Fruit fly (Drosophila melanogaster) whole organism, embryonic: ENCODE results near the gene CG10470.
A peak's percentile ranks its signal among the peaks of the same experiment; 100 is the strongest.

Experiments used
- Aef1 ChIP-seq: fragments of 200-800 bp; sonication (Bioruptor generic); IDR thresholded peaks from 3 replicates; pipeline ENCODE4 v1.3.6; 2022; ENCODE audit warnings: missing biosample characterization, missing genetic modification characterization
- BtbVII ChIP-seq: fragments of 200-800 bp; sonication (Bioruptor generic); optimal IDR thresholded peaks from 3 replicates; lab custom pipeline; 2017; ENCODE audit warnings: missing biosample characterization, mild to moderate bottlenecking, missing genetic modification characterization
- CG1024 ChIP-seq: fragments of 200-800 bp; sonication (Bioruptor generic); IDR thresholded peaks from 2 replicates; pipeline ENCODE4 v1.3.6; 2022; ENCODE audit warnings: missing biosample characterization, missing genetic modification characterization
- CG10267 ChIP-seq: fragments of 200-800 bp; sonication (Bioruptor generic); optimal IDR thresholded peaks from 2 replicates; lab custom pipeline; 2018; ENCODE audit warnings: missing biosample characterization, mild to moderate bottlenecking, missing genetic modification characterization, moderate library complexity
- CG10565 ChIP-seq: fragments of 200-800 bp; sonication (Bioruptor generic); optimal IDR thresholded peaks from 3 replicates; lab custom pipeline; 2016; ENCODE audit warnings: missing biosample characterization, mild to moderate bottlenecking, missing genetic modification characterization
- CG11093 ChIP-seq: fragments of 200-800 bp; sonication (Bioruptor generic); IDR thresholded peaks from 3 replicates; pipeline ENCODE4 v1.3.6; 2022; ENCODE audit warnings: missing biosample characterization, missing genetic modification characterization
- CG11723 ChIP-seq: fragments of 200-800 bp; sonication (Bioruptor generic); optimal IDR thresholded peaks from 2 replicates; lab custom pipeline; 2017; ENCODE audit warnings: missing biosample characterization, mild to moderate bottlenecking, missing genetic modification characterization
- CG1233 ChIP-seq: fragments of 200-800 bp; sonication (Bioruptor generic); optimal IDR thresholded peaks from 4 replicates; lab custom pipeline; 2018; ENCODE audit warnings: missing biosample characterization, mild to moderate bottlenecking, missing genetic modification characterization
- CG14965 ChIP-seq: fragments of 200-800 bp; sonication (Bioruptor generic); optimal IDR thresholded peaks from 2 replicates; lab custom pipeline; 2016; ENCODE audit warnings: missing biosample characterization, missing genetic modification characterization, borderline replicate concordance
- CG1602 ChIP-seq: fragments of 200-800 bp; sonication (Bioruptor generic); optimal IDR thresholded peaks from 3 replicates; lab custom pipeline; 2016; ENCODE audit warnings: missing biosample characterization, missing genetic modification characterization
- CG17568 ChIP-seq: fragments of 200-800 bp; sonication (Bioruptor generic); optimal IDR thresholded peaks from 2 replicates; lab custom pipeline; 2018; ENCODE audit warnings: missing biosample characterization, mild to moderate bottlenecking, missing genetic modification characterization, moderate library complexity
- CG18764 ChIP-seq: fragments of 200-800 bp; sonication (Bioruptor generic); optimal IDR thresholded peaks from 3 replicates; lab custom pipeline; 2016; ENCODE audit warnings: missing biosample characterization, missing genetic modification characterization
- CG32772 ChIP-seq: fragments of 200-800 bp; sonication (Bioruptor generic); IDR thresholded peaks from 2 replicates; pipeline ENCODE4 v1.3.6; 2022; ENCODE audit warnings: missing biosample characterization, missing genetic modification characterization
- CG3838 ChIP-seq: fragments of 200-800 bp; sonication (Bioruptor generic); optimal IDR thresholded peaks from 3 replicates; lab custom pipeline; 2016; ENCODE audit warnings: missing biosample characterization, missing genetic modification characterization
- CG43689 ChIP-seq: fragments of 200-800 bp; sonication (Bioruptor generic); IDR thresholded peaks from 2 replicates; pipeline ENCODE4 v1.3.6; 2022; ENCODE audit warnings: missing biosample characterization, missing genetic modification characterization
- CG5180 ChIP-seq: fragments of 200-800 bp; sonication (Bioruptor generic); optimal IDR thresholded peaks from 3 replicates; lab custom pipeline; 2017; ENCODE audit warnings: missing biosample characterization, missing genetic modification characterization, mild to moderate bottlenecking, moderate library complexity, missing genetic modification reagents
- CG5245 ChIP-seq: fragments of 200-800 bp; sonication (Bioruptor generic); optimal IDR thresholded peaks from 3 replicates; lab custom pipeline; 2016; ENCODE audit warnings: missing biosample characterization, missing genetic modification characterization
- CG9437 ChIP-seq: fragments of 200-800 bp; sonication (Bioruptor generic); optimal IDR thresholded peaks from 2 replicates; lab custom pipeline; 2018; ENCODE audit warnings: missing biosample characterization, mild to moderate bottlenecking, missing genetic modification characterization
- ERR ChIP-seq: fragments of 200-800 bp; sonication (Bioruptor generic); optimal IDR thresholded peaks from 2 replicates; lab custom pipeline; 2016; ENCODE audit warnings: missing biosample characterization, missing genetic modification characterization
- Fer2 ChIP-seq: fragments of 200-800 bp; sonication (Bioruptor generic); optimal IDR thresholded peaks from 2 replicates; lab custom pipeline; 2018; ENCODE audit warnings: missing biosample characterization, mild to moderate bottlenecking, missing genetic modification characterization, moderate library complexity
- GATAe ChIP-seq: fragments of 200-800 bp; sonication (Bioruptor generic); conservative IDR thresholded peaks from 2 replicates; pipeline ENCODE4 v1.3.6; 2022; ENCODE audit warnings: missing biosample characterization, missing genetic modification characterization
- H15 ChIP-seq: fragments of 200-800 bp; sonication (Bioruptor generic); IDR thresholded peaks from 3 replicates; pipeline ENCODE4 v1.3.6; 2022; ENCODE audit warnings: missing biosample characterization, missing genetic modification characterization
- Hmx ChIP-seq: fragments of 200-800 bp; sonication (Bioruptor generic); optimal IDR thresholded peaks from 2 replicates; lab custom pipeline; 2016; ENCODE audit warnings: missing biosample characterization, missing genetic modification characterization
- Hr39 ChIP-seq: fragments of >200 bp; optimal IDR thresholded peaks from 2 replicates; lab custom pipeline; 2017
- aop ChIP-seq: fragments of 200-800 bp; sonication (Bioruptor generic); IDR thresholded peaks from 2 replicates; pipeline ENCODE4 v1.3.6; 2022; ENCODE audit warnings: missing biosample characterization, missing genetic modification characterization
- ato ChIP-seq: fragments of 200-800 bp; sonication (Bioruptor generic); IDR thresholded peaks from 2 replicates; pipeline ENCODE4 v1.3.6; 2022; ENCODE audit warnings: missing biosample characterization, missing genetic modification characterization; ENCODE audit not compliant: partially characterized antibody
- br ChIP-seq: fragments of >200 bp; optimal IDR thresholded peaks from 2 replicates; lab custom pipeline; 2017
- btn ChIP-seq: fragments of 200-800 bp; sonication (Bioruptor generic); optimal IDR thresholded peaks from 2 replicates; lab custom pipeline; 2016; ENCODE audit warnings: missing biosample characterization, missing genetic modification characterization
- cad ChIP-seq: fragments of >200 bp; optimal IDR thresholded peaks from 2 replicates; lab custom pipeline; 2017; ENCODE audit warnings: missing biosample characterization, missing genetic modification characterization
- chinmo ChIP-seq: fragments of 200-800 bp; sonication (Bioruptor generic); IDR thresholded peaks from 4 replicates; pipeline ENCODE4 v1.3.6; 2022; ENCODE audit warnings: missing biosample characterization, missing genetic modification characterization; ENCODE audit not compliant: partially characterized antibody
- croc ChIP-seq: fragments of 200-800 bp; sonication (Bioruptor generic); conservative IDR thresholded peaks from 3 replicates; pipeline ENCODE4 v1.3.6; 2022; ENCODE audit warnings: missing biosample characterization, missing genetic modification characterization
- cwo ChIP-seq: fragments of 200-800 bp; sonication (Bioruptor generic); optimal IDR thresholded peaks from 3 replicates; lab custom pipeline; 2017; ENCODE audit warnings: missing biosample characterization, missing genetic modification characterization, mild to moderate bottlenecking, moderate library complexity, missing genetic modification reagents
- dmrt11E ChIP-seq: fragments of 200-800 bp; sonication (Bioruptor generic); optimal IDR thresholded peaks from 3 replicates; lab custom pipeline; 2018; ENCODE audit warnings: missing biosample characterization, mild to moderate bottlenecking, missing genetic modification characterization, moderate library complexity
- h ChIP-seq: fragments of >200 bp; optimal IDR thresholded peaks from 2 replicates; lab custom pipeline; 2017
- hkb ChIP-seq, 2 experiments: fragments of 200-800 bp in 1 of 2; fragments of >200 bp in 1 of 2; sonication (Bioruptor generic) in 1 of 2; IDR thresholded peaks in 1 of 2; optimal IDR thresholded peaks in 1 of 2; 2 replicates each; pipeline versions ENCODE4 v1.3.6 to Lab custom; 2017 to 2022; ENCODE audit warnings: missing biosample characterization in 1 of 2, missing genetic modification characterization in 1 of 2
- inv ChIP-seq: fragments of 200-800 bp; sonication (Bioruptor generic); IDR thresholded peaks from 2 replicates; pipeline ENCODE4 v1.3.6; 2022; ENCODE audit warnings: missing biosample characterization, missing genetic modification characterization; ENCODE audit not compliant: partially characterized antibody
- jing ChIP-seq: fragments of 200-800 bp; sonication (Bioruptor generic); optimal IDR thresholded peaks from 2 replicates; lab custom pipeline; 2018; ENCODE audit warnings: missing biosample characterization, mild to moderate bottlenecking, missing genetic modification characterization
- klu ChIP-seq: fragments of 200-800 bp; sonication (Bioruptor generic); IDR thresholded peaks from 2 replicates; pipeline ENCODE4 v1.3.6; 2022; ENCODE audit warnings: missing biosample characterization, missing genetic modification characterization
- kni ChIP-seq: fragments of 200-800 bp; sonication (Bioruptor generic); optimal IDR thresholded peaks from 3 replicates; lab custom pipeline; 2017; ENCODE audit warnings: mild to moderate bottlenecking, missing biosample characterization, missing genetic modification reagents, missing genetic modification characterization
- lola ChIP-seq, 3 experiments: fragments of >200 bp in 2 of 3; fragments of 200-800 bp in 1 of 3; sonication (Bioruptor generic) in 1 of 3; optimal IDR thresholded peaks; 2 replicates each; lab custom pipeline; 2017 to 2019; ENCODE audit warnings: missing biosample characterization in 3 of 3, missing genetic modification characterization in 3 of 3, mild to moderate bottlenecking in 1 of 3, moderate library complexity in 1 of 3
- lov ChIP-seq, 2 experiments: fragments of 200-800 bp in 1 of 2; fragments of >200 bp in 1 of 2; sonication (Bioruptor generic) in 1 of 2; IDR thresholded peaks in 1 of 2; optimal IDR thresholded peaks in 1 of 2; 2 replicates in 1 of 2; 3 replicates in 1 of 2; pipeline versions ENCODE4 v1.3.6 to Lab custom; 2017 to 2022; ENCODE audit warnings: missing biosample characterization in 1 of 2, missing genetic modification characterization in 1 of 2
- maf-S ChIP-seq: fragments of 200-800 bp; sonication (Bioruptor generic); optimal IDR thresholded peaks from 2 replicates; lab custom pipeline; 2016; ENCODE audit warnings: missing biosample characterization, missing genetic modification characterization
- org-1 ChIP-seq: fragments of 200-800 bp; sonication (Bioruptor generic); optimal IDR thresholded peaks from 2 replicates; lab custom pipeline; 2017; ENCODE audit warnings: missing biosample characterization, missing genetic modification characterization
- pan ChIP-seq, 4 experiments: fragments of >200 bp in 3 of 4; fragments of 200-800 bp in 1 of 4; sonication (Bioruptor generic) in 1 of 4; optimal IDR thresholded peaks in 3 of 4; IDR thresholded peaks in 1 of 4; 2 replicates each; pipeline versions ENCODE4 v1.3.6 to Lab custom; 2017 to 2022; ENCODE audit warnings: missing biosample characterization in 2 of 4, missing genetic modification characterization in 2 of 4, mixed read lengths in 1 of 4
- pho ChIP-seq: fragments of 200-800 bp; sonication (Bioruptor generic); optimal IDR thresholded peaks from 2 replicates; lab custom pipeline; 2016; ENCODE audit warnings: missing biosample characterization, missing genetic modification characterization
- schlank ChIP-seq: fragments of 200-800 bp; sonication (Bioruptor generic); optimal IDR thresholded peaks from 2 replicates; lab custom pipeline; 2018; ENCODE audit warnings: missing biosample characterization, mild to moderate bottlenecking, missing genetic modification characterization
- sim ChIP-seq: fragments of 200-800 bp; sonication (Bioruptor generic); IDR thresholded peaks from 2 replicates; pipeline ENCODE4 v1.3.6; 2022; ENCODE audit warnings: missing biosample characterization, missing genetic modification characterization
- stwl ChIP-seq: fragments of 200-800 bp; sonication (Bioruptor generic); optimal IDR thresholded peaks from 3 replicates; lab custom pipeline; 2018; ENCODE audit warnings: missing biosample characterization, mild to moderate bottlenecking, missing genetic modification characterization, moderate library complexity
- vnd ChIP-seq: fragments of 200-800 bp; sonication (Bioruptor generic); IDR thresholded peaks from 3 replicates; pipeline ENCODE4 v1.3.6; 2022; ENCODE audit warnings: missing biosample characterization, missing genetic modification characterization; ENCODE audit not compliant: partially characterized antibody

The CG10470 gene

dm6 chr2L:19045111-19045560, 3.7 kb upstream of the CG10470 start, which contains the start of the genes Ttc19 and Acn (continued):
- peak; percentile 56 for TF ChIP-seq btn (GFP tag; lab: Kevin White, UChicago)
- TF ChIP-seq kni (GFP tag; lab: Kevin White, UChicago) = no peak
- no peak for TF ChIP-seq jing (GFP tag; lab: Kevin White, UChicago)
- TF ChIP-seq CG10565 (GFP tag; lab: Kevin White, UChicago) = peak; percentile 9
- TF ChIP-seq GATAe (GFP tag; lab: Robert Waterston, UW) = peak; percentile 42; the same call in 1 of the 2 replicates
- TF ChIP-seq hkb (optimal IDR thresholded peaks at IDR 0.05; lab: Kevin White, UChicago) = no peak
- TF ChIP-seq hkb (GFP tag; IDR thresholded peaks at IDR 0.05; lab: Robert Waterston, UW) = peak; percentile 84
- peak; percentile 76 for TF ChIP-seq CG1233 (GFP tag; lab: Kevin White, UChicago)
- no peak for TF ChIP-seq lov (optimal IDR thresholded peaks at IDR 0.05; lab: Kevin White, UChicago)
- TF ChIP-seq lov (GFP tag; IDR thresholded peaks at IDR 0.05; lab: Robert Waterston, UW) = peak; percentile 71; the same call in 2 of the 3 replicates
- TF ChIP-seq Hmx (GFP tag; lab: Kevin White, UChicago) = peak; percentile 72
- TF ChIP-seq schlank (tag; lab: Kevin White, UChicago) = peak; percentile 62
- peak; percentile 6 for TF ChIP-seq BtbVII (GFP tag; lab: Kevin White, UChicago)
- peak; percentile 73 for TF ChIP-seq ERR (GFP tag; lab: Kevin White, UChicago)
- peak; percentile 68 for TF ChIP-seq CG11093 (GFP tag; lab: Robert Waterston, UW)
- TF ChIP-seq Fer2 (tag; lab: Kevin White, UChicago) = peak; percentile 71
- TF ChIP-seq Hr39 (lab: Kevin White, UChicago) = no peak
- peak; percentile 72 for TF ChIP-seq klu
- 0 out of 2 replicates have a peak, but pooled peaks have one; percentile 20 for TF ChIP-seq aop (GFP tag; lab: Robert Waterston, UW)
- peak; percentile 61 for TF ChIP-seq CG5245 (GFP tag; lab: Kevin White, UChicago)
- no peak for TF ChIP-seq sim (GFP tag; lab: Robert Waterston, UW)
- TF ChIP-seq CG1602 (GFP tag; lab: Kevin White, UChicago) = peak; percentile 83
- TF ChIP-seq CG14965 = peak; percentile 18
- no peak for TF ChIP-seq pan (optimal IDR thresholded peaks at IDR 0.05; lab: Kevin White, UChicago)
- TF ChIP-seq pan (GFP tag; optimal IDR thresholded peaks at IDR 0.05 in 1 of 2, IDR thresholded peaks at IDR 0.05 in 1 of 2) = peak in 1 of 2 experiments; percentile 87
- peak; percentile 85 for TF ChIP-seq Aef1 (GFP tag; lab: Robert Waterston, UW)
- TF ChIP-seq stwl (tag; lab: Kevin White, UChicago) = peak; percentile 82
- TF ChIP-seq inv (GFP tag; lab: Robert Waterston, UW) = peak; percentile 93
- TF ChIP-seq dmrt11E (tag; lab: Kevin White, UChicago) = peak; percentile 74
- TF ChIP-seq maf-S (GFP tag; lab: Kevin White, UChicago) = peak; percentile 89
- TF ChIP-seq vnd = peak; percentile 96
- peak; percentile 91 for TF ChIP-seq pho (GFP tag; lab: Kevin White, UChicago)
- TF ChIP-seq CG3838 = peak; percentile 59
- TF ChIP-seq lola (GFP tag; optimal IDR thresholded peaks at IDR 0.05; lab: Kevin White, UChicago) = peak in 1 of 3 experiments; percentile 80
- no peak for TF ChIP-seq CG5180 (GFP tag; lab: Kevin White, UChicago)
- TF ChIP-seq chinmo (GFP tag; lab: Robert Waterston, UW) = peak; percentile 86
- no peak for TF ChIP-seq cad (GFP tag; lab: Kevin White, UChicago)
- TF ChIP-seq H15 (GFP tag; lab: Robert Waterston, UW) = peak; percentile 84
- TF ChIP-seq CG43689 (GFP tag; lab: Robert Waterston, UW) = 0 out of 2 replicates have a peak, but pooled peaks have one; percentile 9
- peak; percentile 56 for TF ChIP-seq CG1024 (GFP tag; lab: Robert Waterston, UW)
- TF ChIP-seq br (lab: Kevin White, UChicago) = no peak
- TF ChIP-seq CG18764 (GFP tag; lab: Kevin White, UChicago) = peak; percentile 63
- TF ChIP-seq CG10267 (tag; lab: Kevin White, UChicago) = peak; percentile 94
- TF ChIP-seq ato (GFP tag; lab: Robert Waterston, UW) = peak; percentile 88
- TF ChIP-seq croc (GFP tag; lab: Robert Waterston, UW) = peak; percentile 56; the same call in 1 of the 3 replicates
- TF ChIP-seq cwo = peak; percentile 59
- TF ChIP-seq org-1 (GFP tag; lab: Kevin White, UChicago) = no peak
- TF ChIP-seq CG9437 (GFP tag; lab: Kevin White, UChicago) = peak; percentile 82
- no peak for TF ChIP-seq h (lab: Kevin White, UChicago)
- TF ChIP-seq CG11723 = peak; percentile 43
- TF ChIP-seq CG17568 = no peak
- TF ChIP-seq CG32772 (GFP tag; lab: Robert Waterston, UW) = peak; percentile 81
